Worm (Caenorhabditis elegans) whole organism, L1 larva: ENCODE data around the gene ufl-1.

ENCODE experiments used
- C34B4.2 ChIP-seq: sonication (generic microtip); optimal IDR thresholded peaks from 2 replicates; lab custom pipeline; 2017; ENCODE audit warnings: mild to moderate bottlenecking, missing genetic modification characterization, missing compliant biosample characterization
- F16B12.6 ChIP-seq: fragments of 150-350 bp; optimal IDR thresholded peaks from 2 replicates; lab custom pipeline; 2014; ENCODE audit warnings: missing biosample characterization, missing genetic modification characterization
- aha-1 ChIP-seq: fragments of 150-350 bp; optimal IDR thresholded peaks from 2 replicates; lab custom pipeline; 2014; ENCODE audit warnings: missing biosample characterization, missing genetic modification characterization
- alr-1 ChIP-seq: fragments of 200-800 bp; sonication (Bioruptor generic); optimal IDR thresholded peaks from 2 replicates; lab custom pipeline; 2018; ENCODE audit warnings: borderline replicate concordance, mild to moderate bottlenecking, missing genetic modification characterization, missing compliant biosample characterization
- aly-2 ChIP-seq: fragments of 150-350 bp; optimal IDR thresholded peaks from 2 replicates; lab custom pipeline; 2014; ENCODE audit warnings: missing biosample characterization, missing genetic modification characterization
- ama-1 ChIP-seq: fragments of 150-350 bp; optimal IDR thresholded peaks from 2 replicates; lab custom pipeline; 2014
- ceh-63 ChIP-seq: fragments of 200-800 bp; sonication (Bioruptor generic); optimal IDR thresholded peaks from 2 replicates; lab custom pipeline; 2018; ENCODE audit warnings: mild to moderate bottlenecking, missing genetic modification characterization, missing compliant biosample characterization
- ceh-82 ChIP-seq, 3 experiments: fragments of 150-350 bp in 1 of 3; sonication (generic microtip) in 2 of 3; optimal IDR thresholded peaks; 2 replicates each; lab custom pipeline; 2014 to 2017; ENCODE audit warnings: missing biosample characterization in 3 of 3, missing genetic modification characterization in 3 of 3
- dpl-1 ChIP-seq, 3 experiments: fragments of 150-350 bp in 2 of 3; sonication (generic microtip) in 1 of 3; optimal IDR thresholded peaks; 2 replicates each; lab custom pipeline; 2014 to 2017; ENCODE audit warnings: missing biosample characterization in 3 of 3, missing genetic modification characterization in 3 of 3, missing genetic modification reagents in 3 of 3
- efl-1 ChIP-seq, 4 experiments: fragments of 150-350 bp; optimal IDR thresholded peaks in 3 of 4; peaks in 1 of 4; 1 replicate in 1 of 4; 2 replicates in 3 of 4; lab custom pipeline; 2014; ENCODE audit warnings: missing biosample characterization in 2 of 4, missing genetic modification characterization in 2 of 4, missing genetic modification reagents in 2 of 4
- efl-3 ChIP-seq: fragments of 200-800 bp; sonication (Bioruptor generic); optimal IDR thresholded peaks from 2 replicates; lab custom pipeline; 2018; ENCODE audit warnings: mild to moderate bottlenecking, missing genetic modification characterization, missing compliant biosample characterization
- egl-13 ChIP-seq: sonication (generic microtip); optimal IDR thresholded peaks from 2 replicates; lab custom pipeline; 2016; ENCODE audit warnings: missing genotype, missing genetic modification reagents, missing genetic modification characterization, missing compliant biosample characterization
- egl-27 ChIP-seq, 2 experiments: fragments of 150-350 bp in 1 of 2; sonication (generic microtip); optimal IDR thresholded peaks; 3 replicates each; lab custom pipeline; 2017 to 2018; ENCODE audit warnings: missing biosample characterization in 2 of 2, missing genetic modification characterization in 2 of 2, missing genetic modification reagents in 2 of 2
- elt-3 ChIP-seq, 6 experiments: fragments of 150-350 bp in 1 of 6; sonication (generic microtip); optimal IDR thresholded peaks; 2 replicates each; lab custom pipeline; 2017 to 2018; ENCODE audit warnings: missing biosample characterization in 6 of 6, missing genetic modification characterization in 6 of 6, inconsistent platforms in 1 of 6
- fkh-8 ChIP-seq: sonication (generic microtip); optimal IDR thresholded peaks from 2 replicates; lab custom pipeline; 2016; ENCODE audit warnings: mild to moderate bottlenecking, missing genetic modification characterization, missing compliant biosample characterization
- fos-1 ChIP-seq: fragments of 150-350 bp; optimal IDR thresholded peaks from 2 replicates; lab custom pipeline; 2014; ENCODE audit warnings: missing biosample characterization, missing genetic modification characterization
- grh-1 ChIP-seq: fragments of 200-800 bp; sonication (Bioruptor generic); IDR thresholded peaks from 2 replicates; pipeline ENCODE4 v1.3.6; 2022; ENCODE audit warnings: missing genetic modification reagents, missing genetic modification characterization, missing compliant biosample characterization
- hlh-17 ChIP-seq: fragments of 200-800 bp; sonication (Bioruptor generic); optimal IDR thresholded peaks from 2 replicates; lab custom pipeline; 2018; ENCODE audit warnings: missing genetic modification characterization, mild to moderate bottlenecking, missing compliant biosample characterization, moderate library complexity, borderline replicate concordance
- hlh-4 ChIP-seq: sonication (generic microtip); optimal IDR thresholded peaks from 2 replicates; lab custom pipeline; 2016; ENCODE audit warnings: mild to moderate bottlenecking, missing genetic modification characterization, missing compliant biosample characterization
- hpl-2 ChIP-seq: fragments of 150-350 bp; optimal IDR thresholded peaks from 2 replicates; lab custom pipeline; 2014; ENCODE audit warnings: missing biosample characterization, missing genetic modification reagents, missing genetic modification characterization
- irx-1 ChIP-seq: sonication (generic microtip); optimal IDR thresholded peaks from 2 replicates; lab custom pipeline; 2016; ENCODE audit warnings: missing genetic modification characterization, missing compliant biosample characterization
- isw-1 ChIP-seq: fragments of 200-800 bp; sonication (Bioruptor generic); IDR thresholded peaks from 2 replicates; pipeline ENCODE4 v1.3.6; 2022; ENCODE audit warnings: missing genetic modification characterization, missing compliant biosample characterization
- jun-1 ChIP-seq: fragments of 150-350 bp; optimal IDR thresholded peaks from 2 replicates; lab custom pipeline; 2014; ENCODE audit warnings: missing biosample characterization, missing genetic modification reagents, missing genetic modification characterization
- lin-14 ChIP-seq: fragments of 200-800 bp; sonication (Bioruptor generic); optimal IDR thresholded peaks from 2 replicates; lab custom pipeline; 2018; ENCODE audit warnings: mild to moderate bottlenecking, missing genetic modification characterization, moderate library complexity, missing compliant biosample characterization
- lin-35 ChIP-seq, 2 experiments: fragments of 150-350 bp; optimal IDR thresholded peaks; 2 replicates each; lab custom pipeline; 2014; ENCODE audit warnings: missing biosample characterization in 2 of 2, missing genetic modification characterization in 2 of 2, missing genetic modification reagents in 2 of 2
- lsy-2 ChIP-seq, 2 experiments: fragments of 150-350 bp; optimal IDR thresholded peaks; 2 replicates each; lab custom pipeline; 2014; ENCODE audit warnings: missing biosample characterization in 2 of 2, missing genetic modification characterization in 2 of 2
- mep-1 ChIP-seq: fragments of 150-350 bp; optimal IDR thresholded peaks from 2 replicates; lab custom pipeline; 2014; ENCODE audit warnings: missing biosample characterization, missing genetic modification characterization
- nhr-12 ChIP-seq: sonication (generic microtip); optimal IDR thresholded peaks from 2 replicates; lab custom pipeline; 2017; ENCODE audit warnings: missing biosample characterization, missing genetic modification characterization
- nhr-19 ChIP-seq: fragments of 200-800 bp; sonication (Bioruptor generic); conservative IDR thresholded peaks from 2 replicates; pipeline ENCODE4 v1.3.6; 2022; ENCODE audit warnings: missing genetic modification characterization, missing compliant biosample characterization
- nhr-20 ChIP-seq: sonication (generic microtip); optimal IDR thresholded peaks from 2 replicates; lab custom pipeline; 2016; ENCODE audit warnings: mild to moderate bottlenecking, missing genetic modification characterization, missing compliant biosample characterization
- nhr-76 ChIP-seq: sonication (generic microtip); optimal IDR thresholded peaks from 2 replicates; lab custom pipeline; 2017; ENCODE audit warnings: missing biosample characterization, missing genetic modification characterization
- nhr-77 ChIP-seq: fragments of 150-350 bp; optimal IDR thresholded peaks from 2 replicates; lab custom pipeline; 2014; ENCODE audit warnings: missing biosample characterization, missing genetic modification characterization
- pag-3 ChIP-seq: sonication (generic microtip); optimal IDR thresholded peaks from 2 replicates; lab custom pipeline; 2017; ENCODE audit warnings: missing genetic modification characterization, mild to moderate bottlenecking, missing compliant biosample characterization, antibody characterized with exemption, borderline replicate concordance; ENCODE audit not compliant: insufficient read depth
- pax-3 ChIP-seq: fragments of 200-800 bp; sonication (Bioruptor generic); optimal IDR thresholded peaks from 2 replicates; lab custom pipeline; 2018; ENCODE audit warnings: mild to moderate bottlenecking, missing genetic modification characterization, moderate library complexity, missing compliant biosample characterization
- pqm-1 ChIP-seq: sonication (generic microtip); optimal IDR thresholded peaks from 3 replicates; lab custom pipeline; 2017; ENCODE audit warnings: missing biosample characterization, missing genetic modification characterization
- skn-1 ChIP-seq: fragments of 150-350 bp; optimal IDR thresholded peaks from 2 replicates; lab custom pipeline; 2014; ENCODE audit warnings: missing biosample characterization, missing genetic modification characterization
- snpc-4 ChIP-seq: fragments of 150-350 bp; optimal IDR thresholded peaks from 2 replicates; lab custom pipeline; 2014; ENCODE audit warnings: missing biosample characterization, missing genetic modification characterization
- snu-23 ChIP-seq: sonication (generic microtip); optimal IDR thresholded peaks from 2 replicates; lab custom pipeline; 2016; ENCODE audit warnings: missing genetic modification characterization, missing compliant biosample characterization
- sox-4 ChIP-seq: sonication (generic microtip); optimal IDR thresholded peaks from 2 replicates; lab custom pipeline; 2016; ENCODE audit warnings: missing genetic modification characterization, missing compliant biosample characterization
- sptf-1 ChIP-seq: fragments of 150-350 bp; optimal IDR thresholded peaks from 2 replicates; lab custom pipeline; 2014; ENCODE audit warnings: missing biosample characterization, missing genetic modification characterization
- swsn-7 ChIP-seq: sonication (generic microtip); optimal IDR thresholded peaks from 2 replicates; lab custom pipeline; 2016; ENCODE audit warnings: missing genetic modification characterization, missing compliant biosample characterization
- unc-130 ChIP-seq: fragments of 150-350 bp; optimal IDR thresholded peaks from 2 replicates; lab custom pipeline; 2017; ENCODE audit warnings: missing biosample characterization, missing genetic modification characterization, inconsistent platforms
- unc-98 ChIP-seq: fragments of 200-800 bp; sonication (Bioruptor generic); IDR thresholded peaks from 2 replicates; pipeline ENCODE4 v1.3.6; 2022; ENCODE audit warnings: missing genetic modification characterization, missing compliant biosample characterization
- xbp-1 ChIP-seq: sonication (generic microtip); optimal IDR thresholded peaks from 2 replicates; lab custom pipeline; 2016; ENCODE audit warnings: missing genetic modification characterization, missing compliant biosample characterization
- zip-4 ChIP-seq: fragments of 200-800 bp; sonication (Bioruptor generic); optimal IDR thresholded peaks from 2 replicates; lab custom pipeline; 2018; ENCODE audit warnings: mild to moderate bottlenecking, missing genetic modification characterization, moderate library complexity, missing compliant biosample characterization
- ztf-11 ChIP-seq, 2 experiments: sonication (generic microtip); optimal IDR thresholded peaks; 2 replicates each; lab custom pipeline; 2016 to 2017; ENCODE audit warnings: missing genetic modification characterization in 2 of 2, missing biosample characterization in 1 of 2, missing compliant biosample characterization in 1 of 2
- ztf-4 ChIP-seq: fragments of 150-350 bp; optimal IDR thresholded peaks from 2 replicates; lab custom pipeline; 2014; ENCODE audit warnings: missing biosample characterization, missing genetic modification characterization

The ufl-1 gene

DNA sequence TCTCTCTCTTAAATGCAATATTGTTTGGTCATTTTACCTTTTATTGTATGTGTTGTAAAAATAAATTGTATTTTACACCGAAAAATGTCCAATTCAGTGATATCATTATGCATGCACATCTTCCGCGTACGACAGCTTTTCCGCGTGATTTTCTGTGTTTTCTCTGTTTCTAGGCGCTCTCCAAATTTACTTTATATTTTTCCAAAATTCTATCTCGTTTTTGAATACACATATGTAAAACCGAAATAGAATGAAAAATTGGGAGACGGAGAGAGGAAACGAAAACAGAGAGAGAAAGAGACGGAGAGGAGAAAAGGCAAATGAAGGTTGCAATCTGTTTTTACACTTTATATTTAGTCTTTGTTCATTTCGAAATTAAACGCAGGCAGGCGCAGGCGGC is 20.2 kb downstream of the ufl-1 start (continued):
- TF ChIP-seq fos-1, result no peak
- no peak for TF ChIP-seq nhr-19 (GFP tag; lab: Robert Waterston, UW)
- TF ChIP-seq nhr-12 (tag; lab: Kevin White, UChicago), result no peak
- TF ChIP-seq ceh-82 (tag; optimal IDR thresholded peaks at IDR 0.05; lab: Kevin White, UChicago), result peak in 1 of 3 experiments; percentile 29
- TF ChIP-seq zip-4 (GFP tag; lab: Kevin White, UChicago), result no peak
- TF ChIP-seq elt-3 (tag; optimal IDR thresholded peaks at IDR 0.05; lab: Kevin White, UChicago), result peak in 1 of 6 experiments; percentile 44
- TF ChIP-seq ceh-63 (GFP tag; lab: Kevin White, UChicago), result no peak
- no peak for TF ChIP-seq aly-2 (tag; lab: Kevin White, UChicago)
- TF ChIP-seq ztf-11 (tag; optimal IDR thresholded peaks at IDR 0.05; lab: Kevin White, UChicago), result no peak
- TF ChIP-seq hlh-4 (tag; lab: Kevin White, UChicago), result no peak
- TF ChIP-seq snpc-4 (tag; lab: Kevin White, UChicago), result peak; percentile 12
- TF ChIP-seq ama-1, result no peak
- peak; percentile 41 to 62 for TF ChIP-seq lsy-2 (tag; optimal IDR thresholded peaks at IDR 0.05; lab: Kevin White, UChicago)
- TF ChIP-seq snu-23 (GFP tag; lab: Kevin White, UChicago), result peak; percentile 60
- TF ChIP-seq efl-1 (optimal IDR thresholded peaks at IDR 0.05; lab: Kevin White, UChicago), result peak; percentile 52 to 55
- TF ChIP-seq efl-1 (GFP tag; optimal IDR thresholded peaks at IDR 0.05 in 1 of 2; lab: Kevin White, UChicago), result peak; percentile 13 to 75
- TF ChIP-seq dpl-1 (GFP tag; optimal IDR thresholded peaks at IDR 0.05; lab: Kevin White, UChicago), result peak; percentile 19 to 34 (median 20)
- no peak for TF ChIP-seq egl-27 (tag; optimal IDR thresholded peaks at IDR 0.05; lab: Kevin White, UChicago)
- peak; percentile 48 for TF ChIP-seq swsn-7 (tag; lab: Kevin White, UChicago)
- TF ChIP-seq lin-35 (GFP tag; optimal IDR thresholded peaks at IDR 0.05; lab: Kevin White, UChicago), result peak; percentile 27 to 44
- TF ChIP-seq mep-1 (tag; lab: Kevin White, UChicago), result peak; percentile 67
- peak; percentile 10 for TF ChIP-seq ztf-4
- TF ChIP-seq nhr-77 (tag; lab: Kevin White, UChicago), result no peak
- TF ChIP-seq pqm-1, result no peak
- peak; percentile 25; the same call in 1 of the 2 replicates for TF ChIP-seq isw-1 (GFP tag; lab: Robert Waterston, UW)
- TF ChIP-seq irx-1 (tag; lab: Kevin White, UChicago), result peak; percentile 44
- no peak for TF ChIP-seq hlh-17 (GFP tag; lab: Kevin White, UChicago)
- TF ChIP-seq fkh-8 (tag; lab: Kevin White, UChicago), result peak; percentile 62
- TF ChIP-seq, all 84 proteins: peak for 30

- TF ChIP-seq ztf-11 (tag; optimal IDR thresholded peaks at IDR 0.05; lab: Kevin White, UChicago) (no peak), pax-3 (no peak), nhr-19 (GFP tag; lab: Robert Waterston, UW) (no peak), pqm-1 (no peak), hpl-2 (GFP tag; lab: Kevin White, UChicago) (no peak), dpl-1 (GFP tag; optimal IDR thresholded peaks at IDR 0.05; lab: Kevin White, UChicago) (peak in 1 of 3 experiments; percentile 47), aha-1 (no peak), egl-13 (no peak), sptf-1 (no peak), lin-14 (GFP tag; lab: Kevin White, UChicago) (peak; percentile 38), skn-1 (tag; lab: Kevin White, UChicago) (no peak), unc-130 (no peak), lin-35 (GFP tag; optimal IDR thresholded peaks at IDR 0.05; lab: Kevin White, UChicago) (peak in 1 of 2 experiments; percentile 36), nhr-20 (tag; lab: Kevin White, UChicago) (no peak), hlh-17 (GFP tag; lab: Kevin White, UChicago) (no peak), xbp-1 (tag; lab: Kevin White, UChicago) (no peak), F16B12.6 (tag; lab: Kevin White, UChicago) (no peak), jun-1 (tag; lab: Kevin White, UChicago) (no peak), alr-1 (tag; lab: Kevin White, UChicago) (no peak), pag-3 (tag; lab: Kevin White, UChicago) (no peak), sox-4 (tag; lab: Kevin White, UChicago) (no peak), nhr-77 (tag; lab: Kevin White, UChicago) (no peak), nhr-76 (tag; lab: Kevin White, UChicago) (no peak), efl-1 (optimal IDR thresholded peaks at IDR 0.05; lab: Kevin White, UChicago) (no peak), efl-1 (GFP tag; optimal IDR thresholded peaks at IDR 0.05 in 1 of 2; lab: Kevin White, UChicago) (no peak), lsy-2 (tag; optimal IDR thresholded peaks at IDR 0.05; lab: Kevin White, UChicago) (peak in 1 of 2 experiments; percentile 51), ztf-4 (no peak), C34B4.2 (no peak), unc-98 (GFP tag; lab: Robert Waterston, UW) (no peak), efl-3 (GFP tag; lab: Kevin White, UChicago) (no peak), mep-1 (tag; lab: Kevin White, UChicago) (peak; percentile 35), grh-1 (no peak), ama-1 (no peak)
Observed at ce11 chrIV:7012731-7013445, 23.8 kb downstream of the ufl-1 start.
